Worm (Caenorhabditis elegans): Measurements from ENCODE around the gene C33B4.5.
A peak's percentile ranks its signal among the peaks of the same experiment; 100 is the strongest.

C33B4.5 gene

ce11 chrII:11347878-11348556 lies 35.1 kb upstream of the C33B4.5 start, which contains the start of the genes B0491.6 and pigm-1:
Gene B0491.6 (minus strand): TSS chrII:11348343.
Gene pigm-1 (plus strand): TSS chrII:11348445.
- TF ChIP-seq pqm-1 (tag; optimal IDR thresholded peaks at IDR 0.05): no peak
- no peak for TF ChIP-seq efl-3 (GFP tag; optimal IDR thresholded peaks at IDR 0.05)
- peak; percentile 50 for TF ChIP-seq nhr-77 (tag; optimal IDR thresholded peaks at IDR 0.05)
- TF ChIP-seq grh-1 (GFP tag; IDR thresholded peaks at IDR 0.05): no peak
- TF ChIP-seq unc-86 (tag; optimal IDR thresholded peaks at IDR 0.05): peak; percentile 70
- peak; percentile 75 for TF ChIP-seq sox-4 (tag; optimal IDR thresholded peaks at IDR 0.05)
- peak; percentile 54 to 92 for TF ChIP-seq efl-1 (optimal IDR thresholded peaks at IDR 0.05)
- TF ChIP-seq efl-1 (GFP tag; optimal IDR thresholded peaks at IDR 0.05 in 1 of 2): peak; percentile 90 to 99
- TF ChIP-seq skn-1 (tag; optimal IDR thresholded peaks at IDR 0.05): peak; percentile 79
- peak; percentile 87 for TF ChIP-seq nhr-71 (tag; optimal IDR thresholded peaks at IDR 0.05)
- peak; percentile 42 for TF ChIP-seq isw-1 (GFP tag; IDR thresholded peaks at IDR 0.05)
- peak; percentile 76 for TF ChIP-seq fkh-10 (GFP tag; optimal IDR thresholded peaks at IDR 0.05)
- TF ChIP-seq alr-1 (tag; optimal IDR thresholded peaks at IDR 0.05; ENCODE audit: borderline replicate concordance): no peak
- TF ChIP-seq tbx-2 (tag; optimal IDR thresholded peaks at IDR 0.05): peak; percentile 49
- TF ChIP-seq fkh-8 (tag; optimal IDR thresholded peaks at IDR 0.05): peak; percentile 95
- peak; percentile 48 for TF ChIP-seq ceh-8 (GFP tag; optimal IDR thresholded peaks at IDR 0.05)
- peak; percentile 54 for TF ChIP-seq fkh-4 (tag; optimal IDR thresholded peaks at IDR 0.05; ENCODE audit: borderline replicate concordance)
- TF ChIP-seq unc-98 (GFP tag; IDR thresholded peaks at IDR 0.05): no peak
- TF ChIP-seq mep-1 (tag; optimal IDR thresholded peaks at IDR 0.05): peak; percentile 37
- no peak for TF ChIP-seq sup-37 (GFP tag; optimal IDR thresholded peaks at IDR 0.05)
- peak; percentile 89 for TF ChIP-seq nhr-47 (tag; optimal IDR thresholded peaks at IDR 0.05)
- peak; percentile 85 for TF ChIP-seq nhr-85 (tag)
- no peak for TF ChIP-seq unc-30 (tag; optimal IDR thresholded peaks at IDR 0.05)
- TF ChIP-seq egl-13 (tag; optimal IDR thresholded peaks at IDR 0.05): peak; percentile 71
- no peak for TF ChIP-seq sptf-1 (tag; optimal IDR thresholded peaks at IDR 0.05)
- peak in 1 of 2 experiments; percentile 42 for TF ChIP-seq mdl-1 (tag; optimal IDR thresholded peaks at IDR 0.05)
- TF ChIP-seq swsn-7 (tag; optimal IDR thresholded peaks at IDR 0.05): peak; percentile 77
- peak; percentile 96 for TF ChIP-seq lin-14 (GFP tag; optimal IDR thresholded peaks at IDR 0.05)
- TF ChIP-seq ceh-82 (tag; optimal IDR thresholded peaks at IDR 0.05): peak; percentile 12 to 45 (median 44)
- TF ChIP-seq blmp-1 (tag; optimal IDR thresholded peaks at IDR 0.05): peak; percentile 64
- no peak for TF ChIP-seq aly-2 (tag; optimal IDR thresholded peaks at IDR 0.05)
- peak; percentile 12 for TF ChIP-seq lin-15B (tag; optimal IDR thresholded peaks at IDR 0.05)
- no peak for TF ChIP-seq nhr-12 (tag; optimal IDR thresholded peaks at IDR 0.05)
- peak; percentile 52 for TF ChIP-seq nhr-90 (tag; optimal IDR thresholded peaks at IDR 0.05; ENCODE audit: poor library complexity)
- TF ChIP-seq dsc-1 (tag; optimal IDR thresholded peaks at IDR 0.05): peak; percentile 98
- TF ChIP-seq lsy-2 (tag; optimal IDR thresholded peaks at IDR 0.05): peak; percentile 48 to 75
- peak; percentile 62 for TF ChIP-seq irx-1 (tag; optimal IDR thresholded peaks at IDR 0.05)
- peak; percentile 47 for TF ChIP-seq elt-2 (tag; optimal IDR thresholded peaks at IDR 0.05)
- TF ChIP-seq Y116A8C.19 (tag; optimal IDR thresholded peaks at IDR 0.05; ENCODE audit: borderline replicate concordance): no peak
- no peak for TF ChIP-seq hlh-4 (tag; optimal IDR thresholded peaks at IDR 0.05)
- no peak for TF ChIP-seq pag-3 (tag; optimal IDR thresholded peaks at IDR 0.05; ENCODE audit: borderline replicate concordance, insufficient read depth)
- TF ChIP-seq nhr-11 (tag; optimal IDR thresholded peaks at IDR 0.05): peak; percentile 76
- no peak for TF ChIP-seq C34B4.2 (tag; optimal IDR thresholded peaks at IDR 0.05)
- peak; percentile 9 for TF ChIP-seq ztf-4 (tag; optimal IDR thresholded peaks at IDR 0.05)
- no peak for TF ChIP-seq nhr-237 (tag; optimal IDR thresholded peaks at IDR 0.05)
- no peak for TF ChIP-seq egl-27 (tag; optimal IDR thresholded peaks at IDR 0.05)
- peak; percentile 68 for TF ChIP-seq nhr-20 (tag; optimal IDR thresholded peaks at IDR 0.05)
- peak; percentile 63 for TF ChIP-seq mef-2 (tag; optimal IDR thresholded peaks at IDR 0.05)
- TF ChIP-seq rnt-1 (tag; optimal IDR thresholded peaks at IDR 0.05): peak; percentile 29
- TF ChIP-seq hpl-2 (GFP tag; optimal IDR thresholded peaks at IDR 0.05): no peak
- no peak for TF ChIP-seq zip-4 (GFP tag; optimal IDR thresholded peaks at IDR 0.05)
- TF ChIP-seq C16A3.4 (tag; optimal IDR thresholded peaks at IDR 0.05): peak; percentile 52
